Worm (Caenorhabditis elegans): Measurements from ENCODE around the gene ugt-30.

ce11 chrV:15132423-15132822 is 7.4 kb upstream of the ugt-30 start, which contains the start of gene str-171:
- TF ChIP-seq ama-1 (optimal IDR thresholded peaks at IDR 0.05) (no peak), nhr-10 (tag; optimal IDR thresholded peaks at IDR 0.05) (no peak), egl-27 (tag; optimal IDR thresholded peaks at IDR 0.05) (no peak), blmp-1 (tag; optimal IDR thresholded peaks at IDR 0.05; ENCODE audit: insufficient read depth) (no peak), ztf-4 (tag; optimal IDR thresholded peaks at IDR 0.05) (no peak), unc-55 (GFP tag; optimal IDR thresholded peaks at IDR 0.05) (no peak), ztf-11 (tag; optimal IDR thresholded peaks at IDR 0.05) (no peak), nhr-237 (tag; optimal IDR thresholded peaks at IDR 0.05) (no peak), Y55F3AM.14 (GFP tag; optimal IDR thresholded peaks at IDR 0.05) (no peak), aly-2 (tag; optimal IDR thresholded peaks at IDR 0.05) (no peak), unc-62 (GFP tag; optimal IDR thresholded peaks at IDR 0.05) (no peak), snpc-4 (tag; optimal IDR thresholded peaks at IDR 0.05) (no peak), dmd-4 (tag; optimal IDR thresholded peaks at IDR 0.05) (no peak)

All from whole organism, L2 larva.